Fruit fly (Drosophila melanogaster) whole organism, embryonic: Measurements from ENCODE around the gene CG6738.

ENCODE experiments used
- CG14667 ChIP-seq: fragments of 200-800 bp; sonication (Bioruptor generic); IDR thresholded peaks from 2 replicates; pipeline ENCODE4 v1.3.6; 2022; ENCODE audit warnings: missing biosample characterization, missing genetic modification characterization
- CG17328 ChIP-seq: fragments of 200-800 bp; sonication (Bioruptor generic); IDR thresholded peaks from 2 replicates; pipeline ENCODE4 v1.3.6; 2022; ENCODE audit warnings: missing biosample characterization, missing genetic modification characterization
- Deaf1 ChIP-seq: fragments of 200-800 bp; optimal IDR thresholded peaks from 3 replicates; lab custom pipeline; 2019; ENCODE audit warnings: missing biosample characterization, mild to moderate bottlenecking, missing genetic modification characterization, moderate library complexity
- Dref ChIP-seq: fragments of 200-800 bp; sonication (Bioruptor generic); IDR thresholded peaks from 2 replicates; pipeline ENCODE4 v1.3.6; 2022; ENCODE audit warnings: missing biosample characterization, missing genetic modification characterization
- Ets97D ChIP-seq: fragments of 200-800 bp; sonication (Bioruptor generic); optimal IDR thresholded peaks from 3 replicates; lab custom pipeline; 2016; ENCODE audit warnings: missing biosample characterization, missing genetic modification characterization
- Sox102F ChIP-seq: fragments of 200-800 bp; sonication (Bioruptor generic); optimal IDR thresholded peaks from 2 replicates; lab custom pipeline; 2018; ENCODE audit warnings: missing biosample characterization, mild to moderate bottlenecking, missing genetic modification characterization, moderate library complexity
- ems ChIP-seq: fragments of 200-800 bp; sonication (Bioruptor generic); optimal IDR thresholded peaks from 3 replicates; lab custom pipeline; 2016; ENCODE audit warnings: missing biosample characterization, missing genetic modification characterization
- eve ChIP-seq, 2 experiments: fragments of >200 bp; optimal IDR thresholded peaks; 2 replicates each; lab custom pipeline; 2017; ENCODE audit warnings: missing biosample characterization in 2 of 2, missing genetic modification characterization in 2 of 2
- fd64A ChIP-seq: fragments of 200-800 bp; sonication (Bioruptor generic); optimal IDR thresholded peaks from 3 replicates; lab custom pipeline; 2018; ENCODE audit warnings: missing biosample characterization, mild to moderate bottlenecking, missing genetic modification characterization

DNA sequence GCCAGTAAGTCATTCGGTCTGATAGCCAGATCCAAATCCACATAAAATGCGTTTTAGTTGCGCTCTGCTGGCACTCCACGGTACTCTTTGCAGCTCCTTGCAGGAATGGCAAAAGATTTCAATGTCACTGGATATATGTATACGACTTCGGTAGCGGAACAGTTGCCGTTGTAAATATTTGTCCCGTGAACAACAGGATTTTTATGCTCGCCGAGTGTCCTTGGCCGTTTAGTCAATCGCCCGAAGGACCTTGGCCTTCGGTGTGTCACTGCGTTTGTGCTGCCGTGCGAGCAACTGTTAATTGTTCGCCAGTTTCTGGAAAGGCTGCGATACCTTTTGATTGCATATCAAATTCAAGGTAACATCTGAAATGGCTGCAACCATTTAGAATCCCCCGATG, 39.1 kb downstream of the CG6738 start:
- TF ChIP-seq Deaf1 (tag; lab: Kevin White, UChicago): no peak
- TF ChIP-seq CG14667 (GFP tag; lab: Robert Waterston, UW): no peak
- no peak for TF ChIP-seq ems
- TF ChIP-seq Ets97D (GFP tag; lab: Kevin White, UChicago): no peak
- no peak for TF ChIP-seq fd64A (GFP tag; lab: Kevin White, UChicago)
- no peak for TF ChIP-seq CG17328 (GFP tag; lab: Robert Waterston, UW)
- no peak for TF ChIP-seq eve (GFP tag; optimal IDR thresholded peaks at IDR 0.05; lab: Kevin White, UChicago)
- TF ChIP-seq Dref (GFP tag; lab: Robert Waterston, UW): no peak
- no peak for TF ChIP-seq Sox102F
